Worm (Caenorhabditis elegans) whole organism, L3 larva: Measurements from ENCODE around the gene W08E12.4.

ENCODE experiments used
- R02D3.7 ChIP-seq: fragments of 150-350 bp; optimal IDR thresholded peaks from 2 replicates; lab custom pipeline; 2014; ENCODE audit warnings: missing biosample characterization, missing genetic modification characterization
- ZK546.5 ChIP-seq: sonication (generic microtip); optimal IDR thresholded peaks from 2 replicates; lab custom pipeline; 2017; ENCODE audit warnings: missing biosample characterization, missing genetic modification characterization
- aly-2 ChIP-seq: fragments of 150-350 bp; optimal IDR thresholded peaks from 2 replicates; lab custom pipeline; 2014; ENCODE audit warnings: missing biosample characterization, missing genetic modification characterization
- ceh-28 ChIP-seq: fragments of 150-350 bp; optimal IDR thresholded peaks from 2 replicates; lab custom pipeline; 2014; ENCODE audit warnings: missing biosample characterization, missing genetic modification reagents, missing genetic modification characterization
- ceh-82 ChIP-seq: fragments of 150-350 bp; optimal IDR thresholded peaks from 2 replicates; lab custom pipeline; 2014; ENCODE audit warnings: missing biosample characterization, missing genetic modification characterization
- ceh-9 ChIP-seq: sonication (generic microtip); optimal IDR thresholded peaks from 2 replicates; lab custom pipeline; 2018; ENCODE audit warnings: missing biosample characterization, missing genetic modification characterization
- egl-5 ChIP-seq: fragments of 150-350 bp; optimal IDR thresholded peaks from 2 replicates; lab custom pipeline; 2017; ENCODE audit warnings: missing biosample characterization, missing genetic modification reagents, missing genetic modification characterization, inconsistent platforms
- elt-1 ChIP-seq: fragments of 150-350 bp; optimal IDR thresholded peaks from 2 replicates; lab custom pipeline; 2014; ENCODE audit warnings: missing biosample characterization, missing genetic modification characterization
- elt-2 ChIP-seq: sonication (generic microtip); optimal IDR thresholded peaks from 2 replicates; lab custom pipeline; 2016; ENCODE audit warnings: missing genetic modification reagents, mild to moderate bottlenecking, missing genetic modification characterization, missing compliant biosample characterization
- elt-3 ChIP-seq, 3 experiments: fragments of 150-350 bp in 1 of 3; sonication (generic microtip) in 2 of 3; optimal IDR thresholded peaks; 2 replicates in 2 of 3; 4 replicates in 1 of 3; lab custom pipeline; 2014 to 2017; ENCODE audit warnings: missing biosample characterization in 3 of 3, missing genetic modification characterization in 3 of 3
- eor-1 ChIP-seq, 2 experiments: fragments of 150-350 bp; optimal IDR thresholded peaks; 2 replicates each; lab custom pipeline; 2014 to 2018; ENCODE audit warnings: missing biosample characterization in 2 of 2, missing genetic modification characterization in 2 of 2
- fkh-10 ChIP-seq: sonication (generic microtip); optimal IDR thresholded peaks from 2 replicates; lab custom pipeline; 2017; ENCODE audit warnings: missing biosample characterization, missing genetic modification reagents, missing genetic modification characterization
- fos-1 ChIP-seq: fragments of 150-350 bp; optimal IDR thresholded peaks from 2 replicates; lab custom pipeline; 2014; ENCODE audit warnings: missing biosample characterization, missing genetic modification characterization
- hmg-11 ChIP-seq: sonication (generic microtip); optimal IDR thresholded peaks from 2 replicates; lab custom pipeline; 2016; ENCODE audit warnings: missing genetic modification characterization, missing compliant biosample characterization
- lin-15B ChIP-seq: fragments of 150-350 bp; optimal IDR thresholded peaks from 2 replicates; lab custom pipeline; 2014; ENCODE audit warnings: missing biosample characterization, missing genetic modification characterization
- lin-39 ChIP-seq: fragments of 150-350 bp; optimal IDR thresholded peaks from 2 replicates; lab custom pipeline; 2018; ENCODE audit warnings: missing biosample characterization, missing genetic modification reagents, missing genetic modification characterization
- mml-1 ChIP-seq: fragments of 150-350 bp; sonication (generic microtip); optimal IDR thresholded peaks from 3 replicates; lab custom pipeline; 2014; ENCODE audit warnings: missing biosample characterization, missing genetic modification characterization
- nfya-1 ChIP-seq: sonication (generic microtip); optimal IDR thresholded peaks from 2 replicates; lab custom pipeline; 2017; ENCODE audit warnings: missing genetic modification characterization, mild to moderate bottlenecking, missing compliant biosample characterization, antibody characterized with exemption, moderate library complexity; ENCODE audit not compliant: insufficient read depth
- nhr-12 ChIP-seq: fragments of 150-350 bp; optimal IDR thresholded peaks from 2 replicates; lab custom pipeline; 2014; ENCODE audit warnings: missing biosample characterization, missing genetic modification characterization
- nhr-23 ChIP-seq: fragments of 150-350 bp; optimal IDR thresholded peaks from 2 replicates; lab custom pipeline; 2014; ENCODE audit warnings: missing biosample characterization, missing genetic modification reagents, missing genetic modification characterization
- nhr-25 ChIP-seq: sonication (generic microtip); optimal IDR thresholded peaks from 2 replicates; lab custom pipeline; 2017; ENCODE audit warnings: missing biosample characterization, missing genetic modification characterization
- nhr-28 ChIP-seq: fragments of 150-350 bp; optimal IDR thresholded peaks from 2 replicates; lab custom pipeline; 2014; ENCODE audit warnings: missing biosample characterization, missing genetic modification characterization
- nhr-43 ChIP-seq: sonication (generic microtip); optimal IDR thresholded peaks from 2 replicates; lab custom pipeline; 2016; ENCODE audit warnings: mild to moderate bottlenecking, missing genetic modification characterization, missing compliant biosample characterization; ENCODE audit not compliant: poor library complexity, severe bottlenecking
- pha-4 ChIP-seq: fragments of 150-350 bp; optimal IDR thresholded peaks from 2 replicates; lab custom pipeline; 2014; ENCODE audit warnings: missing biosample characterization, missing genetic modification reagents, missing genetic modification characterization
- pqm-1 ChIP-seq: fragments of 150-350 bp; optimal IDR thresholded peaks from 2 replicates; lab custom pipeline; 2017; ENCODE audit warnings: missing biosample characterization, missing genetic modification characterization, inconsistent platforms
- sea-2 ChIP-seq: fragments of 150-350 bp; sonication (generic microtip); optimal IDR thresholded peaks from 4 replicates; lab custom pipeline; 2014; ENCODE audit warnings: missing biosample characterization, missing genetic modification reagents, missing genetic modification characterization
- skn-1 ChIP-seq: fragments of 150-350 bp; optimal IDR thresholded peaks from 2 replicates; lab custom pipeline; 2014; ENCODE audit warnings: missing biosample characterization, missing genetic modification characterization
- tbx-2 ChIP-seq: sonication (generic microtip); optimal IDR thresholded peaks from 2 replicates; lab custom pipeline; 2016; ENCODE audit warnings: mild to moderate bottlenecking, missing genetic modification characterization, missing compliant biosample characterization
- unc-39 ChIP-seq: sonication (generic microtip); optimal IDR thresholded peaks from 4 replicates; lab custom pipeline; 2017; ENCODE audit warnings: missing biosample characterization, missing genetic modification characterization
- unc-62 ChIP-seq: fragments of 150-350 bp; sonication (generic microtip); optimal IDR thresholded peaks from 4 replicates; lab custom pipeline; 2014; ENCODE audit warnings: missing biosample characterization, missing genetic modification reagents, missing genetic modification characterization
- ztf-4 ChIP-seq: fragments of 150-350 bp; optimal IDR thresholded peaks from 2 replicates; lab custom pipeline; 2014; ENCODE audit warnings: missing biosample characterization, missing genetic modification characterization

W08E12.4 gene

DNA sequence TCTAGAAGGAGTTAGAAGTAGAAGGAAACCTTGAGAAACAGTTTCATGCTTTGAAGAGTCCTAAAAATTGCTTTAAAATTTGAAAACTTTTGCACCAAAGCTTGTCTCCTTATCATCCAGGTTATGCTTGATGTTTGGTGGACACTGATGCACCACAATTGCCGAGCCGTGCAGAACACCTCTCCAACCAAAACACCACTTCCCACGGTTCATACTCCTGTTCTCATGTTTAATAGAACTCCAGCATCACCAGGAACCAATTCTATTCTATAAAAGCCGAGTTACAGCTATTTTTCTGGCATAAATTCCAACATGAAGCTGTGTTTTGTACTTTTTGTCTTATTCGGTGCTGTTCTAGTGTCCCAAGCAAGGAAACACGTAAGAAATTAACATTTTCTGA is 39.0 kb downstream of the W08E12.4 start, which contains the start of gene F42A6.2:
F42A6.2 (plus strand) TSS at position 301 of the 400 bp plus-strand sequence.
- TF ChIP-seq nhr-28 = no peak

DNA sequence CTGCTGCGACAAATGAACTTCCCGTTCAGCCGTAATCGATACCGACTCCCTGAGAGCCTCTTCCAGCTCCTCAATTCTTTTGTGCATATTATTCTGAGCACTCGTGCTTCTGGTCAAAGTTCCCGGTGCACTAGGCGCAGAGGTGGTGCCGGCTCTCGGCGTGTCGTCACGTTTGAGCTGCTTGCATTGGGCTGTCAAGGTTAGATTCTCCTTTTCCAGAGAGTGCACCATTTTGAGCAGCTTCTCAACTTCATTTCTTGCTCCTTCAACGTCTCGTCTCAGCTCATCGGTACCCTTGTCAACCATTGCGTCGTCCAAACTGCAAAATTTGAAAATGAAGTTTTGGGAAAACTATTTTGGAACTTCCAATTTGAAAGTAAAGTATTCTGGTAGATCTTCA is 43.3 kb downstream of the W08E12.4 start:
- TF ChIP-seq R02D3.7 = no peak
- no peak for TF ChIP-seq nhr-43 (tag; lab: Kevin White, UChicago)
- TF ChIP-seq fos-1 (tag; lab: Kevin White, UChicago) = no peak
- no peak for TF ChIP-seq lin-39 (tag; lab: Kevin White, UChicago)
- no peak for TF ChIP-seq ceh-28 (tag; lab: Kevin White, UChicago)
- TF ChIP-seq ZK546.5 (tag; lab: Kevin White, UChicago) = no peak
- TF ChIP-seq nfya-1 (tag; lab: Kevin White, UChicago) = no peak
- TF ChIP-seq hmg-11 (tag; lab: Kevin White, UChicago) = no peak
- TF ChIP-seq elt-2 (tag; lab: Kevin White, UChicago) = no peak
- TF ChIP-seq lin-15B (tag; lab: Kevin White, UChicago) = no peak
- no peak for TF ChIP-seq pha-4 (tag; lab: Kevin White, UChicago)
- TF ChIP-seq nhr-25 (tag; lab: Kevin White, UChicago) = no peak
- TF ChIP-seq skn-1 (tag; lab: Kevin White, UChicago) = no peak
- TF ChIP-seq ztf-4 (tag; lab: Kevin White, UChicago) = no peak
- TF ChIP-seq aly-2 (tag; lab: Kevin White, UChicago) = no peak
- TF ChIP-seq pqm-1 (tag; lab: Kevin White, UChicago) = no peak
- TF ChIP-seq elt-1 (tag; lab: Kevin White, UChicago) = no peak
- no peak for TF ChIP-seq mml-1 (tag; lab: Kevin White, UChicago)
- no peak for TF ChIP-seq nhr-12 (tag; lab: Kevin White, UChicago)

DNA sequence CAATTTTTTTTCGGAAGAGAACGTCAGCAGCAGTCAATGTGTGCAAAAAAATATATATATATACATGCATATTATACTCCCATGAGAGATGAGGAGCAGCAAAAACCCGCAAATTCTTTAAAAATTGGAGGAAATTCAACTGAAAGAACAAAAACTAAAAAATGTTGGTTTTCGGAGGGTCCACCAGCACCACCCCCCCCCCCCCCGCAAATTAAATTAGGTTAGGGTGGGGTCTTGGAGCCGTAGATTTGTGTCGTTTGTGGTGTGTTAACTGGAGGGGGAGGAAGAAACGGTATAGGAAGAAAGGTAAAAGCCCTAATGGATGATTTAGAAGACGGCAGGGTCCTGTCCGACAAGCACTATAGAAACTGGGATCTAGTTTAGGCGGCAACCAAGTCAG is 46.2 kb downstream of the W08E12.4 start:
- TF ChIP-seq fos-1 (tag; lab: Kevin White, UChicago) (no peak), unc-39 (tag; lab: Kevin White, UChicago) (no peak), tbx-2 (tag; lab: Kevin White, UChicago) (no peak), hmg-11 (tag; lab: Kevin White, UChicago) (no peak), egl-5 (tag; lab: Kevin White, UChicago) (no peak), pqm-1 (tag; lab: Kevin White, UChicago) (no peak), ceh-82 (tag; lab: Kevin White, UChicago) (no peak)

DNA sequence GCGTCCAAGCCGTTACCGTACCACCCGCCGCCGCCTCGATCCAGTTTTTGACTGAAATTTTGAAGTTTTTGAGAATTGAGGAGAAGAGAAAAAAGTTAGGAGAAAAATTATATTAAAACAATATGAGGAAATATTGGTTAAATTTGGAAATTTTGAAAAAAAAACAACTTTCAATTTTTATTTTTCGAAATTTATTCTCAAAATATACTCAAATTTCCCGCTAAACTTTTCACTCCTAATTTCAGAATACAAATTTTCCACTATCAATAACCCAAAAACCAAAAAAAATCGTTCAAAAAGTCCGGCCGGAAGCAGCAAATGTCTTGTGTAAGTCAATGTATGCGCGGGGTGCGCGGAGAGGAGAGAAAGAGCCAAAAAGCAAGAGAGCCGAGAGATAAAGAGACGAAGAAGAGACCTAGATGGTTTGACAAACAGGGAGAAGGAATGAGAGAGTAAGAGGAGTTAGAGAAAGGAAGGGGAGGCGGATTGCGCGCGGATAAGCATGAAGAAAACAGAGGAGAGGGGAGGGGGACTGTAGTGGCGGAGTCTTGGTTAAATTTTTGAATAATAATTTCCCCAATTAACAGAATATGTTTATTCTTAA is 47.9 kb downstream of the W08E12.4 start, which contains the start of gene elks-1:
elks-1 (minus strand) TSS at position 51 of the 604 bp plus-strand sequence.
- TF ChIP-seq lin-39 (tag; lab: Kevin White, UChicago) = peak; percentile 0
- TF ChIP-seq nfya-1 (tag; lab: Kevin White, UChicago) = peak; percentile 48
- peak; percentile 37 for TF ChIP-seq hmg-11 (tag; lab: Kevin White, UChicago)
- TF ChIP-seq ceh-9 = no peak

DNA sequence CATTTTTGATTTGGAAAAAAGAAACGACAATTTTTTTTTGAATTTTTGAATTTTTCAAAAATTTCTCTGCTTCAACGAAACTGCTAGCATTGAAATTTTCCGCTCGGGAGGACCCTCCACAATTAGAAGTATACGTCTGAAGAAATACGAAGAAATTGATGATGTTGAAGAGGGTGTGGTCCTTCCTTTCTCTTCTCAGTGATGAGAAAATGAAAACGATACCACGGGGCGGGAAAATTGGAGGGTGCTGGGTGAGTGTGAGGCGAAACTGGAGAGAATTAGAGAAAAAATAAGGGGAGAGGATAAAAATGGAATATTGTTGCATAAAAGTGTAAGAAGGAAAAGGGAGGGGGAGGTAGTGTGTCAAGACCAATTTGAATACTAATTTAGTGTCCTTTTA is 49.9 kb downstream of the W08E12.4 start:
- TF ChIP-seq unc-62 (no peak), sea-2 (GFP tag; lab: Kevin White, UChicago) (no peak), elt-2 (tag; lab: Kevin White, UChicago) (no peak), nhr-23 (tag; lab: Kevin White, UChicago) (no peak), ztf-4 (tag; lab: Kevin White, UChicago) (no peak), fkh-10 (GFP tag; lab: Kevin White, UChicago) (no peak), elt-3 (tag; optimal IDR thresholded peaks at IDR 0.05; lab: Kevin White, UChicago) (no peak), nfya-1 (tag; lab: Kevin White, UChicago) (peak; percentile 0), eor-1 (tag; optimal IDR thresholded peaks at IDR 0.05; lab: Kevin White, UChicago) (no peak)
